Fruit fly (Drosophila melanogaster): ENCODE results near the gene maca.
A peak's percentile ranks its signal among the peaks of the same experiment; 100 is the strongest.

The maca gene

DNA sequence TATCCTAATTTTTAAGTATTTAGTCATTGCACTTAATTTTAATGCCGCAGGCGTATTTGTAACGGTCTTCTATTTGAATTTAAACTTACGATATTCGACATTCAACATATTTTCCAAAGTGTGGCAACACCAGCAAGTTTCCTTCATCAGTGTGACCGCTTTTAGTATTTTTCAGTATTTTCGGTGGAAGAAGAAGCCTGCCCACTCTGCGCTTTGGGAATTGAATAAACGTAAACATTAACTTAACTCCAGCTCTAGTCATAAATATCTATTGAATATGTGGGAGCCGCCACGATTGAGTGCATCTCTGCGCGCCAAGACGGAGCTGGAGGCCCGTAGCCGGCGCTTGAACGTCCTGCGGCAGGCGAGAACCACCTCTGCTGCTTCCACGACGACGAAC is 8.5 kb upstream of the maca start, which contains the start of gene obe:
Gene obe (plus strand): TSS at position 185 of the 400 bp plus-strand sequence.
- TF ChIP-seq Myc (optimal IDR thresholded peaks at IDR 0.05) (peak; percentile 53), ey (GFP tag; optimal IDR thresholded peaks at IDR 0.05) (no peak)

DNA sequence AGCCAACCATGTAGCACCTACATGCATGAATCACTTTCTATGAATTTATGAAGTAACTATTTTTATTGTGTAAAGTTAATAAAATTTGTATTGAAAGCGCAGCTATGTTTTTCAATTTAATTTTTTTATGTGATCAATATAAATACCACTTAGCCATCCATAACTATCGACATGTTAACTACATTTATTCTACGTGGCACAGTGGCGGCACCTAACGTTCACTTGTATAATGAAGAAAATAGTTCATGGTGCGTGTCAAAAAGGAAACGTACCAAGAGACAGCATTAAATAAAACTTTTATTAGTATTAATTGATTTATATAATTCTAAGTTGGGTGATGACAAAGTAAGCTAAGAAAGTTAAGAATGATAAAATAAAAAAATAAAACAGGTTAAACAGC is 1.2 kb upstream of the maca start:
- TF ChIP-seq Dif (GFP tag; optimal IDR thresholded peaks at IDR 0.05; ENCODE audit: partially characterized antibody): no peak
- no peak for TF ChIP-seq br (GFP tag; optimal IDR thresholded peaks at IDR 0.05)
- no peak for TF ChIP-seq Jra (GFP tag; optimal IDR thresholded peaks at IDR 0.05)
- no peak for TF ChIP-seq usp (GFP tag; optimal IDR thresholded peaks at IDR 0.05)

DNA sequence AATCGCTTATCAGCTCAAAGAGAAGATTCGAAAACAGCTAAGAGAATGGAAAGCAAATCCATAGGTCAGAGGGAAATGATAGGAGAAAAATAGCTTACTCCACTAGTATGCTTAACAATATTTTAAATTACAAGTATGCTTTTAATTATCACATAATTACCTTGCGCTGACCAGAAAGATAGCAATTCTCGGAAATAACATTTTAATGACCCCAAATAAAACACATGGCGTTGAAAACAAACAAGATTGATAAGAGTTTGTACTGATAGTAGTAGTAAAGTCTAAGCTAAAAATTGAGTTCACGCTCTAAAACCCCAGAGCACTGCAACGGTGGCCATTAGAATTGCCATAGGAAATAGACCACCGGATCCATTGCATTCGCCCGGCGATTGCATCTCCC is 13.4 kb downstream of the maca start:
- no peak for TF ChIP-seq Vsx2 (GFP tag; optimal IDR thresholded peaks at IDR 0.05; ENCODE audit: partially characterized antibody)
- no peak for TF ChIP-seq ey (GFP tag; optimal IDR thresholded peaks at IDR 0.05)
- no peak for TF ChIP-seq OdsH (GFP tag; optimal IDR thresholded peaks at IDR 0.05)
- no peak for TF ChIP-seq tai (GFP tag; optimal IDR thresholded peaks at IDR 0.05)
- TF ChIP-seq dmrt93B (GFP tag; optimal IDR thresholded peaks at IDR 0.05): no peak
- TF ChIP-seq dl (GFP tag; optimal IDR thresholded peaks at IDR 0.05; ENCODE audit: insufficient read depth in 1 of 2, partially characterized antibody in 2 of 2): no peak
- TF ChIP-seq Jra (GFP tag; optimal IDR thresholded peaks at IDR 0.05): no peak
- no peak for TF ChIP-seq Dfd (GFP tag; optimal IDR thresholded peaks at IDR 0.05)
- no peak for TF ChIP-seq Hr78 (GFP tag; optimal IDR thresholded peaks at IDR 0.05)
- TF ChIP-seq brk (GFP tag; optimal IDR thresholded peaks at IDR 0.05): no peak
- no peak for TF ChIP-seq sage (GFP tag; optimal IDR thresholded peaks at IDR 0.05)

DNA sequence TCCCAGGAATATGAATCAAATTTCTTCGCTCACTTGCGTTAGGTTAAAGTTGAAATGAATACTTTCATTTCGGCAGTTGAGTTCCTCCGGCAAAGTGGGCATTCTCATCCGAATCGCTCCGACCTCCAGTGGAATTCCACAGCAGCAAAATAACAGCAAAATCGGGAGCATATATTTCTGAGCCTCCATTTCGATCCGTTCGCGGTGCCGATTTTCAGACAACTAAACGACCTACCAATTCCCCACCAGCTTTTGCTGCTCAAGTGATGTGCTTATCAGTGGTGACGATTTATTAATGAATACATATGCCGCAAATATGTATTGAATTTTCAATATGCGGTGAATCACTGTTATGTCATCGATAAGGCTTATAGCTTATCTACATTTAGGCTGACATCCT is 14.2 kb downstream of the maca start, which contains the start of gene CG44014:
Gene CG44014 (minus strand): TSS at position 256 of the 400 bp plus-strand sequence.
- TF ChIP-seq Dif (GFP tag; optimal IDR thresholded peaks at IDR 0.05; ENCODE audit: partially characterized antibody): no peak
- no peak for TF ChIP-seq CG9705 (GFP tag; optimal IDR thresholded peaks at IDR 0.05)
- TF ChIP-seq woc (GFP tag; optimal IDR thresholded peaks at IDR 0.05): no peak
- TF ChIP-seq ey (GFP tag; optimal IDR thresholded peaks at IDR 0.05): no peak
- no peak for TF ChIP-seq Abd-B (GFP tag; optimal IDR thresholded peaks at IDR 0.05)
- no peak for TF ChIP-seq dl (GFP tag; optimal IDR thresholded peaks at IDR 0.05; ENCODE audit: insufficient read depth in 1 of 2, partially characterized antibody in 2 of 2)

DNA sequence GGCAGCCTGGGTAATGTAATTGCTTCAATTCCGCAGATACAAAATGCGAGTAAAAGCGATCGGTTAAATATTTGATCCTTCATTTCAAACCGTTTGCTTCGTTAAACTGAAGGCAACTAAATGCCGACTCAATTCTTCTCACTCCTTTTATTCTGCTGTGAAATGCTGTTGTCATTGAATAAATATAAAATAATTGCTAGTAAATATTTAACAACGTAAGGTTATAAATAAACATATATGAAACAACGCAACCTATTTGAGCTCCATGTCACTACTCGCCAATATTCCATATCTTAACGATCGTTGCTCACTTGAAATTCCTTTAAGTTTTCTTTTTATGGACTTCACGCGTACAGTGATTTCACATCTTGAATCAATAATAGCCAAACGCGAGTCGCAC is 15.4 kb downstream of the maca start, which contains the start of gene CG44013:
Gene CG44013 (minus strand): TSS at position 101 of the 400 bp plus-strand sequence.
- TF ChIP-seq GATAd (GFP tag; optimal IDR thresholded peaks at IDR 0.05): no peak
- TF ChIP-seq sage (GFP tag; optimal IDR thresholded peaks at IDR 0.05): no peak
- TF ChIP-seq HLH106 (tag; optimal IDR thresholded peaks at IDR 0.05): no peak
- no peak for TF ChIP-seq jim (GFP tag; optimal IDR thresholded peaks at IDR 0.05)
- TF ChIP-seq fru (GFP tag; optimal IDR thresholded peaks at IDR 0.05): no peak
- TF ChIP-seq pan (optimal IDR thresholded peaks at IDR 0.05): no peak
- TF ChIP-seq dmrt93B (GFP tag; optimal IDR thresholded peaks at IDR 0.05): no peak
- TF ChIP-seq h (GFP tag; optimal IDR thresholded peaks at IDR 0.05): no peak
- no peak for TF ChIP-seq psq (GFP tag; optimal IDR thresholded peaks at IDR 0.05)
- TF ChIP-seq Dif (GFP tag; optimal IDR thresholded peaks at IDR 0.05; ENCODE audit: partially characterized antibody): no peak
- TF ChIP-seq dsf (GFP tag; optimal IDR thresholded peaks at IDR 0.05; ENCODE audit: borderline replicate concordance): no peak
- no peak for TF ChIP-seq ey (GFP tag; optimal IDR thresholded peaks at IDR 0.05)
- TF ChIP-seq foxo (GFP tag; optimal IDR thresholded peaks at IDR 0.05): no peak

DNA sequence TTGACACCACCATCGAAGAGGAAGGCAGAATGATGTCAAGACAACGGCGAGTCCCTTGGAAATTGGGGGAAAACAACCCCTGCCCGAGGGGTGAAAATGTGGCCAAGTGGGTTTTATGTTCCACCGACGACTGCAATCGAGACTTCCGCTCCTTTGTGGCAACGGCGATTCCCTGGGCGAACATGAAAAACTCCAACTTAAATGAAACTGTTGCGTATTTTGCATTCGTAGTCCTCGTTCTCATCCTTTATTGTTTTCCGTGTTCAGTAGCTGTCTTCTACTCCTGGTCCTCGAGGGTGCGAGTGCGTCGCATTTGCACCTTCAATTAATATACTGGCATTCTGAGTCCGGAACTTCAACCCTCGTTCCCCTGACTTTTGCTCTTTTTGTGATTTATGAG is 17.8 kb downstream of the maca start:
- no peak for TF ChIP-seq tai (GFP tag; optimal IDR thresholded peaks at IDR 0.05)
- no peak for TF ChIP-seq CG32264 (GFP tag; optimal IDR thresholded peaks at IDR 0.05)
- no peak for TF ChIP-seq Mio (GFP tag; optimal IDR thresholded peaks at IDR 0.05)
- TF ChIP-seq dmrt93B (GFP tag; optimal IDR thresholded peaks at IDR 0.05): no peak
- no peak for TF ChIP-seq Rel (GFP tag; optimal IDR thresholded peaks at IDR 0.05)
- no peak for TF ChIP-seq Rel (tag; optimal IDR thresholded peaks at IDR 0.05)
- no peak for TF ChIP-seq CrebA (GFP tag; optimal IDR thresholded peaks at IDR 0.05; ENCODE audit: borderline replicate concordance)
- TF ChIP-seq ey (GFP tag; optimal IDR thresholded peaks at IDR 0.05): no peak
- TF ChIP-seq dl (GFP tag; optimal IDR thresholded peaks at IDR 0.05; ENCODE audit: insufficient read depth in 1 of 2, partially characterized antibody in 2 of 2): no peak
- no peak for TF ChIP-seq Hr78 (GFP tag; optimal IDR thresholded peaks at IDR 0.05)
- TF ChIP-seq sage (GFP tag; optimal IDR thresholded peaks at IDR 0.05): no peak
- no peak for TF ChIP-seq rgr (GFP tag; optimal IDR thresholded peaks at IDR 0.05)
- TF ChIP-seq jim (GFP tag; optimal IDR thresholded peaks at IDR 0.05): no peak
- no peak for TF ChIP-seq lola (GFP tag; optimal IDR thresholded peaks at IDR 0.05)
- no peak for TF ChIP-seq usp (GFP tag; optimal IDR thresholded peaks at IDR 0.05)
- TF ChIP-seq Myc (optimal IDR thresholded peaks at IDR 0.05): no peak
- TF ChIP-seq Hr83 (GFP tag; optimal IDR thresholded peaks at IDR 0.05; ENCODE audit: poor library complexity, severe bottlenecking): no peak
- TF ChIP-seq Abd-B (GFP tag; optimal IDR thresholded peaks at IDR 0.05): no peak
- no peak for TF ChIP-seq h (GFP tag; optimal IDR thresholded peaks at IDR 0.05)
- no peak for TF ChIP-seq dsf (GFP tag; optimal IDR thresholded peaks at IDR 0.05; ENCODE audit: borderline replicate concordance)
- TF ChIP-seq Dif (GFP tag; optimal IDR thresholded peaks at IDR 0.05; ENCODE audit: partially characterized antibody): no peak
